Worm (Caenorhabditis elegans): ENCODE results near the gene F16B12.1.
"Not testable (repeated sequence)": the region's sequence is repeated elsewhere in the genome, so short reads cannot be mapped to it uniquely, and the experiment has no call there.

The F16B12.1 gene

DNA sequence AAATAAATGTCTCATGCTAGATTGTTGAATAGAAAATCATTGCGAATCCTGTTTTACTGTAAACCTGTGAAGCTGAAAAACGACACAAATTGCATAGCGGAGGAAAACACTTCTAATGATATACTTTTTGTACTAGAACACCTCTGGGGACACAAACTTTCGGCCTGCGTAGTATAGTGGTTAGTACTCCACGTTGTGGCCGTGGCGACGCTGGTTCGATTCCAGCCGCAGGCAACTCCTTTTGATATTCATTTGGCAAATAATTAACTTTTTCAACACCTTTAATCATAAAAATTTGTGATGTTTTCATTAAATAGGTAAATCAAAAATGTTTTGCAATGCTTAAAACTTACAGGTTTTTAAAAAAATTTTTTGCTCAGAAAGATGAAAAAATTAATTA, 49.6 kb downstream of the F16B12.1 start (continued):
- TF ChIP-seq nhr-237 (tag; optimal IDR thresholded peaks at IDR 0.05) (no peak), nhr-10 (tag; optimal IDR thresholded peaks at IDR 0.05) (no peak), cey-2 (tag; optimal IDR thresholded peaks at IDR 0.05; ENCODE audit: borderline replicate concordance, insufficient read depth) (no peak), fos-1 (tag; optimal IDR thresholded peaks at IDR 0.05) (no peak), mep-1 (tag; optimal IDR thresholded peaks at IDR 0.05) (peak; percentile 51), Y48G9A.11 (GFP tag; IDR thresholded peaks at IDR 0.05) (peak; percentile 56; the same call in 1 of the 2 replicates), D1046.2 (GFP tag; IDR thresholded peaks at IDR 0.05) (0 out of 2 replicates have a peak, but pooled peaks have one; percentile 10), dpl-1 (GFP tag; optimal IDR thresholded peaks at IDR 0.05) (no peak), hmg-1.1 (GFP tag; IDR thresholded peaks at IDR 0.05) (peak; percentile 52; the same call in 1 of the 2 replicates), dmd-6 (GFP tag; IDR thresholded peaks at IDR 0.05) (peak; percentile 39), lim-7 (GFP tag; IDR thresholded peaks at IDR 0.05) (peak; percentile 81), zip-2 (tag; optimal IDR thresholded peaks at IDR 0.05) (no peak), nhr-25 (tag; optimal IDR thresholded peaks at IDR 0.05; ENCODE audit: borderline replicate concordance, insufficient read depth) (no peak), ztf-7 (tag; optimal IDR thresholded peaks at IDR 0.05) (no peak), tra-1 (GFP tag; IDR thresholded peaks at IDR 0.05) (peak; percentile 42; the same call in 1 of the 2 replicates), ZK337.2 (GFP tag; IDR thresholded peaks at IDR 0.05) (no peak), lin-1 (GFP tag; IDR thresholded peaks at IDR 0.05) (peak; percentile 74; the same call in 1 of the 2 replicates), attf-4 (tag; optimal IDR thresholded peaks at IDR 0.05) (no peak), F26F4.8 (GFP tag; conservative IDR thresholded peaks at IDR 0.05) (no peak), duxl-1 (tag; optimal IDR thresholded peaks at IDR 0.05; ENCODE audit: poor library complexity) (peak; percentile 39), zfp-2 (tag; optimal IDR thresholded peaks at IDR 0.05) (no peak), ceh-32 (tag; optimal IDR thresholded peaks at IDR 0.05; ENCODE audit: poor library complexity) (no peak), snpc-1.2 (GFP tag; IDR thresholded peaks at IDR 0.05) (peak; percentile 81), egl-43 (GFP tag; IDR thresholded peaks at IDR 0.05) (peak; percentile 71; the same call in 1 of the 2 replicates), T20F7.1 (GFP tag; optimal IDR thresholded peaks at IDR 0.05) (no peak), skn-1 (tag; optimal IDR thresholded peaks at IDR 0.05) (no peak), nhr-102 (tag; optimal IDR thresholded peaks at IDR 0.05) (no peak), Y75B8A.6 (GFP tag; IDR thresholded peaks at IDR 0.05) (no peak), nhr-6 (tag; optimal IDR thresholded peaks at IDR 0.05) (no peak), T26A8.4 (GFP tag; IDR thresholded peaks at IDR 0.05) (peak; percentile 47; the same call in 1 of the 2 replicates), lin-29 (GFP tag; IDR thresholded peaks at IDR 0.05) (no peak)

DNA sequence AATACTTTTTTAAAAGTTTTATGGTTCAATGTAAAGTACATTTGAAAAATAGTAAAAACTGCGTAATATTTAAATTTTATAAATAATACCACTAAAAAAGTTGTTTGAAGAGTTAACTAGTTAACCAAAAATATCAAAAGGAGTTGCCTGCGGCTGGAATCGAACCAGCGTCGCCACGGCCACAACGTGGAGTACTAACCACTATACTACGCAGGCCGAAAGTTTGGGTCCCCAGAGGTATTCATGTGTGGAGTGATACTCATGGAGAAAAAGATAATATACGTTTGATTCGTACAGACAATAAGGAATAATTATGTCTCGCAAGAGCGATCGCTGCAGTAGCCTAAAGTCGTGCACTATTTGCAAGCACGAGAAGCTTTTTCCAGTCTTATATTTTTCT, 51.5 kb downstream of the F16B12.1 start:
- peak; percentile 68; the same call in 1 of the 2 replicates for TF ChIP-seq daf-19 (GFP tag; conservative IDR thresholded peaks at IDR 0.05)
- TF ChIP-seq lin-38 (GFP tag; IDR thresholded peaks at IDR 0.05) = peak; percentile 62
- peak; percentile 43 for TF ChIP-seq duxl-1 (tag; optimal IDR thresholded peaks at IDR 0.05; ENCODE audit: poor library complexity)
- peak; percentile 58; the same call in 1 of the 2 replicates for TF ChIP-seq lim-7 (GFP tag; IDR thresholded peaks at IDR 0.05)
- 0 out of 2 replicates have a peak, but pooled peaks have one; percentile 44 for TF ChIP-seq Y105C5A.15 (GFP tag; IDR thresholded peaks at IDR 0.05)
- peak; percentile 78; the same call in 1 of the 2 replicates for TF ChIP-seq egl-43 (GFP tag; IDR thresholded peaks at IDR 0.05)
- 0 out of 2 replicates have a peak, but pooled peaks have one; percentile 13 for TF ChIP-seq lin-29 (GFP tag; IDR thresholded peaks at IDR 0.05)
- TF ChIP-seq dmd-6 (GFP tag; IDR thresholded peaks at IDR 0.05) = peak; percentile 34; the same call in 1 of the 2 replicates
- TF ChIP-seq vab-7 (GFP tag; IDR thresholded peaks at IDR 0.05) = 0 out of 2 replicates have a peak, but pooled peaks have one; percentile 45
- not testable (repeated sequence) for TF ChIP-seq daf-16 (GFP tag; optimal IDR thresholded peaks at IDR 0.05)
- TF ChIP-seq daf-16 (tag; optimal IDR thresholded peaks at IDR 0.05) = peak; percentile 10
- TF ChIP-seq madf-5 (GFP tag; IDR thresholded peaks at IDR 0.05) = 0 out of 4 replicates have a peak, but pooled peaks of 1 of the 2 experiments have one; percentile 11
- TF ChIP-seq mes-2 (tag; optimal IDR thresholded peaks at IDR 0.05; ENCODE audit: poor library complexity, severe bottlenecking) = peak; percentile 25
- peak; percentile 54; the same call in 1 of the 2 replicates for TF ChIP-seq T26A8.4 (GFP tag; IDR thresholded peaks at IDR 0.05)
- 0 out of 2 replicates have a peak, but pooled peaks have one; percentile 42 for TF ChIP-seq F44E2.7 (GFP tag; IDR thresholded peaks at IDR 0.05)

All from whole organism, L4 larva.